Fruit fly (Drosophila melanogaster) whole organism, embryonic: ENCODE measurements around the gene MESK4.

Experiments used
- ATbp ChIP-seq: fragments of 200-800 bp; sonication (Bioruptor generic); optimal IDR thresholded peaks from 2 replicates; lab custom pipeline; 2017; ENCODE audit warnings: missing biosample characterization, mild to moderate bottlenecking, missing genetic modification characterization, missing genetic modification reagents
- Ada2b ChIP-seq: fragments of 200-800 bp; sonication (Bioruptor generic); IDR thresholded peaks from 2 replicates; pipeline ENCODE4 v1.3.6; 2022; ENCODE audit warnings: missing biosample characterization, missing genetic modification characterization
- Bdp1 ChIP-seq: fragments of 200-800 bp; sonication (Bioruptor generic); optimal IDR thresholded peaks from 3 replicates; lab custom pipeline; 2016; ENCODE audit warnings: missing biosample characterization, missing genetic modification characterization
- CG10654 ChIP-seq: fragments of 200-800 bp; sonication (Bioruptor generic); optimal IDR thresholded peaks from 2 replicates; lab custom pipeline; 2016; ENCODE audit warnings: missing biosample characterization, missing genetic modification characterization
- CG11504 ChIP-seq: fragments of 200-800 bp; sonication (Bioruptor generic); optimal IDR thresholded peaks from 3 replicates; lab custom pipeline; 2019; ENCODE audit warnings: missing biosample characterization, mild to moderate bottlenecking, missing genetic modification characterization, moderate library complexity
- CG11695 ChIP-seq: fragments of 200-800 bp; sonication (Bioruptor generic); IDR thresholded peaks from 3 replicates; pipeline ENCODE4 v1.3.6; 2022; ENCODE audit warnings: missing biosample characterization, missing genetic modification characterization
- CG18476 ChIP-seq: fragments of 200-800 bp; sonication (Bioruptor generic); optimal IDR thresholded peaks from 2 replicates; lab custom pipeline; 2016; ENCODE audit warnings: missing biosample characterization, mild to moderate bottlenecking, missing genetic modification characterization
- CG2116 ChIP-seq: fragments of 200-800 bp; sonication (Bioruptor generic); optimal IDR thresholded peaks from 3 replicates; lab custom pipeline; 2018; ENCODE audit warnings: missing biosample characterization, mild to moderate bottlenecking, missing genetic modification characterization
- CG2712 ChIP-seq: fragments of 200-800 bp; optimal IDR thresholded peaks from 3 replicates; lab custom pipeline; 2019; ENCODE audit warnings: missing biosample characterization, mild to moderate bottlenecking, missing genetic modification characterization, moderate library complexity
- CG3065 ChIP-seq: fragments of 200-800 bp; sonication (Bioruptor generic); optimal IDR thresholded peaks from 2 replicates; lab custom pipeline; 2016; ENCODE audit warnings: missing biosample characterization, missing genetic modification characterization
- CG31224 ChIP-seq: fragments of 200-800 bp; sonication (Bioruptor generic); IDR thresholded peaks from 2 replicates; pipeline ENCODE4 v1.3.6; 2022; ENCODE audit warnings: missing biosample characterization, missing genetic modification characterization
- CG4404 ChIP-seq: fragments of 200-800 bp; sonication (Bioruptor generic); IDR thresholded peaks from 2 replicates; pipeline ENCODE4 v1.3.6; 2022; ENCODE audit warnings: missing biosample characterization, missing genetic modification characterization
- CG6254 ChIP-seq: fragments of 200-800 bp; sonication (Bioruptor generic); optimal IDR thresholded peaks from 3 replicates; lab custom pipeline; 2017; ENCODE audit warnings: mild to moderate bottlenecking, missing biosample characterization, missing genetic modification reagents, missing genetic modification characterization
- CG8765 ChIP-seq: fragments of 200-800 bp; sonication (Bioruptor generic); IDR thresholded peaks from 2 replicates; pipeline ENCODE4 v1.3.6; 2022; ENCODE audit warnings: missing biosample characterization, missing genetic modification characterization
- CG9932 ChIP-seq: fragments of 200-800 bp; sonication (Bioruptor generic); IDR thresholded peaks from 2 replicates; pipeline ENCODE4 v1.3.6; 2022; ENCODE audit warnings: missing biosample characterization, missing genetic modification characterization
- CoRest ChIP-seq: fragments of 200-800 bp; sonication (Bioruptor generic); optimal IDR thresholded peaks from 3 replicates; lab custom pipeline; 2018; ENCODE audit warnings: missing biosample characterization, mild to moderate bottlenecking, missing genetic modification characterization, moderate library complexity
- D19B ChIP-seq: fragments of 200-800 bp; sonication (Bioruptor generic); optimal IDR thresholded peaks from 2 replicates; lab custom pipeline; 2017; ENCODE audit warnings: missing biosample characterization, mild to moderate bottlenecking, missing genetic modification characterization
- Dek ChIP-seq: fragments of 200-800 bp; sonication (Bioruptor generic); optimal IDR thresholded peaks from 3 replicates; lab custom pipeline; 2019; ENCODE audit warnings: missing biosample characterization, mild to moderate bottlenecking, missing genetic modification characterization, moderate library complexity
- Eip74EF ChIP-seq, 2 experiments: fragments of 200-800 bp in 1 of 2; fragments of >200 bp in 1 of 2; sonication (Bioruptor generic) in 1 of 2; optimal IDR thresholded peaks; 2 replicates each; lab custom pipeline; 2017 to 2019; ENCODE audit warnings: missing biosample characterization in 2 of 2, missing genetic modification characterization in 2 of 2, mild to moderate bottlenecking in 1 of 2, moderate library complexity in 1 of 2
- Ets65A ChIP-seq: fragments of 200-800 bp; sonication (Bioruptor generic); peaks from one replicate; lab custom pipeline; 2016; ENCODE audit warnings: missing biosample characterization, missing genetic modification characterization
- H2.0 ChIP-seq: fragments of 200-800 bp; sonication (Bioruptor generic); IDR thresholded peaks from 2 replicates; pipeline ENCODE4 v1.3.6; 2022; ENCODE audit warnings: missing biosample characterization, missing genetic modification characterization
- HLH3B ChIP-seq: fragments of 200-800 bp; sonication (Bioruptor generic); IDR thresholded peaks from 2 replicates; pipeline ENCODE4 v1.3.6; 2022; ENCODE audit warnings: missing biosample characterization, missing genetic modification characterization
- HLH54F ChIP-seq: fragments of 200-800 bp; sonication (Bioruptor generic); optimal IDR thresholded peaks from 3 replicates; lab custom pipeline; 2016; ENCODE audit warnings: missing biosample characterization, missing genetic modification characterization
- Hr78 ChIP-seq, 2 experiments: fragments of 200-800 bp in 1 of 2; fragments of >200 bp in 1 of 2; sonication (Bioruptor generic) in 1 of 2; optimal IDR thresholded peaks; 2 replicates each; lab custom pipeline; 2017 to 2019; ENCODE audit warnings: missing biosample characterization in 2 of 2, missing genetic modification characterization in 2 of 2, mild to moderate bottlenecking in 1 of 2, moderate library complexity in 1 of 2
- Kr ChIP-seq: fragments of 200-800 bp; sonication (Bioruptor generic); optimal IDR thresholded peaks from 2 replicates; lab custom pipeline; 2017; ENCODE audit warnings: missing biosample characterization, mild to moderate bottlenecking, missing genetic modification characterization
- Myb ChIP-seq: fragments of 200-800 bp; sonication (Bioruptor generic); optimal IDR thresholded peaks from 2 replicates; lab custom pipeline; 2016; ENCODE audit warnings: missing biosample characterization, missing genetic modification characterization
- NFAT ChIP-seq: fragments of 200-800 bp; sonication (Bioruptor generic); IDR thresholded peaks from 2 replicates; pipeline ENCODE4 v1.3.6; 2022; ENCODE audit warnings: missing biosample characterization, missing genetic modification characterization
- Nf-YA ChIP-seq: fragments of 200-800 bp; sonication (Bioruptor generic); IDR thresholded peaks from 2 replicates; pipeline ENCODE4 v1.3.6; 2022; ENCODE audit warnings: missing biosample characterization, missing genetic modification characterization
- PHDP ChIP-seq: fragments of 200-800 bp; sonication (Bioruptor generic); optimal IDR thresholded peaks from 3 replicates; lab custom pipeline; 2018; ENCODE audit warnings: missing biosample characterization, mild to moderate bottlenecking, missing genetic modification characterization, moderate library complexity
- Taf1 ChIP-seq: fragments of 200-800 bp; sonication (Bioruptor generic); IDR thresholded peaks from 2 replicates; pipeline ENCODE4 v1.3.6; 2022; ENCODE audit warnings: missing biosample characterization, missing genetic modification characterization
- Xrp1 ChIP-seq: fragments of 200-800 bp; sonication (Bioruptor generic); IDR thresholded peaks from 2 replicates; pipeline ENCODE4 v1.3.6; 2022; ENCODE audit warnings: missing biosample characterization, missing genetic modification characterization
- ase ChIP-seq: fragments of 200-800 bp; sonication (Bioruptor generic); IDR thresholded peaks from 3 replicates; pipeline ENCODE4 v1.3.6; 2022; ENCODE audit warnings: missing biosample characterization, missing genetic modification characterization
- cad ChIP-seq: fragments of >200 bp; optimal IDR thresholded peaks from 2 replicates; lab custom pipeline; 2017; ENCODE audit warnings: missing biosample characterization, missing genetic modification characterization
- chinmo ChIP-seq: fragments of 200-800 bp; sonication (Bioruptor generic); IDR thresholded peaks from 4 replicates; pipeline ENCODE4 v1.3.6; 2022; ENCODE audit warnings: missing biosample characterization, missing genetic modification characterization; ENCODE audit not compliant: partially characterized antibody
- fd3F ChIP-seq: fragments of 200-800 bp; sonication (Bioruptor generic); optimal IDR thresholded peaks from 2 replicates; lab custom pipeline; 2018; ENCODE audit warnings: missing biosample characterization, mild to moderate bottlenecking, missing genetic modification characterization, moderate library complexity
- fd96Cb ChIP-seq: fragments of 200-800 bp; sonication (Bioruptor generic); optimal IDR thresholded peaks from 2 replicates; lab custom pipeline; 2018; ENCODE audit warnings: missing biosample characterization, mild to moderate bottlenecking, missing genetic modification characterization, moderate library complexity
- gem ChIP-seq: fragments of 200-800 bp; sonication (Bioruptor generic); optimal IDR thresholded peaks from 2 replicates; lab custom pipeline; 2019; ENCODE audit warnings: missing biosample characterization, mild to moderate bottlenecking, missing genetic modification characterization, moderate library complexity
- lov ChIP-seq, 2 experiments: fragments of 200-800 bp in 1 of 2; fragments of >200 bp in 1 of 2; sonication (Bioruptor generic) in 1 of 2; IDR thresholded peaks in 1 of 2; optimal IDR thresholded peaks in 1 of 2; 2 replicates in 1 of 2; 3 replicates in 1 of 2; pipeline versions ENCODE4 v1.3.6 to Lab custom; 2017 to 2022; ENCODE audit warnings: missing biosample characterization in 1 of 2, missing genetic modification characterization in 1 of 2
- onecut ChIP-seq: fragments of 200-800 bp; sonication (Bioruptor generic); IDR thresholded peaks from 2 replicates; pipeline ENCODE4 v1.3.6; 2022; ENCODE audit warnings: missing biosample characterization, missing genetic modification characterization
- prd ChIP-seq, 3 experiments: fragments of >200 bp in 2 of 3; fragments of 200-800 bp in 1 of 3; sonication (Bioruptor generic) in 1 of 3; optimal IDR thresholded peaks in 2 of 3; IDR thresholded peaks in 1 of 3; 2 replicates in 2 of 3; 3 replicates in 1 of 3; pipeline versions ENCODE4 v1.3.6 to Lab custom; 2017 to 2022; ENCODE audit warnings: missing biosample characterization in 1 of 3, missing genetic modification characterization in 1 of 3
- pzg ChIP-seq: fragments of 200-800 bp; sonication (Bioruptor generic); optimal IDR thresholded peaks from 3 replicates; lab custom pipeline; 2018; ENCODE audit warnings: missing biosample characterization, mild to moderate bottlenecking, missing genetic modification characterization, moderate library complexity
- run ChIP-seq: fragments of 200-800 bp; sonication (Bioruptor generic); optimal IDR thresholded peaks from 3 replicates; lab custom pipeline; 2018; ENCODE audit warnings: missing biosample characterization, mild to moderate bottlenecking, missing genetic modification characterization
- sima ChIP-seq: fragments of 200-800 bp; sonication (Bioruptor generic); optimal IDR thresholded peaks from 2 replicates; lab custom pipeline; 2016; ENCODE audit warnings: missing biosample characterization, missing genetic modification characterization
- sr ChIP-seq: fragments of 200-800 bp; sonication (Bioruptor generic); IDR thresholded peaks from 3 replicates; pipeline ENCODE4 v1.3.6; 2022; ENCODE audit warnings: missing biosample characterization, missing genetic modification characterization
- stc ChIP-seq: fragments of 200-800 bp; sonication (Bioruptor generic); IDR thresholded peaks from 2 replicates; pipeline ENCODE4 v1.3.6; 2022; ENCODE audit warnings: missing biosample characterization, missing genetic modification characterization
- twi ChIP-seq: fragments of 200-800 bp; optimal IDR thresholded peaks from 2 replicates; lab custom pipeline; 2019; ENCODE audit warnings: missing biosample characterization, mild to moderate bottlenecking, missing genetic modification characterization, moderate library complexity

Gene MESK4

DNA sequence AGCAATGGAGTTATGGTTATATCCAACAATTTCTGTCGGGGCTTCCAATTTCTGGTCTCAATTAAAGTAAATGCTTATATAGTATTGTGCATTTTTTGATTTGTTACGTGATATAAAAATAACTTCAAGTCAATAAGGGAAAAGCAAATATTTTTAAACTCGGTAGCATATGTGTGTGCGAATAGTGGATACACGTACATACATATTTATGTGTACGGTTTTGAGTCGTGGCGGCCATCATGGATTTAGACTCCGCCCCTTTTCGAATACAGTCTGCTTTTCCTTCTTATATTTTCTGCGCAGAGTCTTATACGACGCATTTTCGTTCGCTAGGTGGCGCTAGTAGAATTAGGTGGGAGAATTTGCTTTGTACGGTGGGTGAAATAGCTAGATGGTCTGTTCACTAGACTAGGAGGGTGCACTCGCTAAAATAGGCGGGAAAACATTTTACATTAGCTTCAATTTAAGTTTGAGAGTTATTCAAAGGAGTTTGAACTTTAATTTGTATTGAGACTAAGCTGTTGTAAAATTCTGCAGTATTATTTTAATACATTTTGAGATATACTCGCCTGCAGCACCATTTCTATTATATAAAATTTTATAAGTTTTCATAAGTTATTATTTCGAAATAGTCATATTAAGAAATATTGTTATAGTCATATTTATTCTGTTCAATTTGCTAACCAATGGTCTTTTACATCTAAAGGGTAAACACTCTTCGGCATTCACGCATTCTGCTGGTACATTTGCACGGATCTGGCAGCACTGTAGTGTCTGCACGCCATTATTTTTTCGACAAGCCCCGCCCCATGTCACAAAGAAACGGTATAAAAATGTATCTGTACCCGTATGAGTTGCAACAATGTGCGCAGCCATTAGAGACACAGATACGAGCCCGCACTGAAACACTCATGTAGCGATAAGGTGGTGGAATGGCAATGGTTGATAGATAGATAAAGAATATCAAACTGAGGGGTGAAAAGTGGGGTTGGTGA lies 19.0 kb upstream of the MESK4 start (continued):
- TF ChIP-seq fd96Cb (tag; lab: Kevin White, UChicago): peak; percentile 62
- TF ChIP-seq CG2712: peak; percentile 78
- peak; percentile 92 for TF ChIP-seq Ets65A
- TF ChIP-seq pzg (GFP tag; lab: Kevin White, UChicago): peak; percentile 38
- TF ChIP-seq CG4404 (GFP tag; lab: Robert Waterston, UW): no peak
- no peak for TF ChIP-seq Nf-YA
- TF ChIP-seq CoRest: peak; percentile 83
- peak; percentile 67; the same call in 2 of the 4 replicates for TF ChIP-seq chinmo (GFP tag; lab: Robert Waterston, UW)
- TF ChIP-seq stc (GFP tag; lab: Robert Waterston, UW): peak; percentile 65
- TF ChIP-seq HLH54F (GFP tag; lab: Kevin White, UChicago): peak; percentile 22
- TF ChIP-seq H2.0 (GFP tag; lab: Robert Waterston, UW): peak; percentile 42
- no peak for TF ChIP-seq prd (optimal IDR thresholded peaks at IDR 0.05; lab: Kevin White, UChicago)
- peak; percentile 61 for TF ChIP-seq prd (GFP tag; IDR thresholded peaks at IDR 0.05; lab: Robert Waterston, UW)
- TF ChIP-seq Bdp1 (GFP tag; lab: Kevin White, UChicago): peak; percentile 2
- TF ChIP-seq sr (GFP tag; lab: Robert Waterston, UW): no peak
- TF ChIP-seq Myb: peak; percentile 38
- no peak for TF ChIP-seq CG3065 (GFP tag; lab: Kevin White, UChicago)
- no peak for TF ChIP-seq CG31224 (GFP tag; lab: Robert Waterston, UW)
- peak; percentile 76 for TF ChIP-seq onecut (GFP tag; lab: Robert Waterston, UW)
- TF ChIP-seq run (tag; lab: Kevin White, UChicago): peak; percentile 13
- TF ChIP-seq Ada2b: peak; percentile 44; the same call in 1 of the 2 replicates
- no peak for TF ChIP-seq PHDP
- TF ChIP-seq Hr78 (GFP tag; optimal IDR thresholded peaks at IDR 0.05; lab: Kevin White, UChicago): no peak
- peak; percentile 42 for TF ChIP-seq cad
- TF ChIP-seq Xrp1: peak; percentile 80
- TF ChIP-seq CG9932 (GFP tag; lab: Robert Waterston, UW): peak; percentile 52
- 0 out of 2 replicates have a peak, but pooled peaks have one; percentile 13 for TF ChIP-seq Taf1 (GFP tag; lab: Robert Waterston, UW)
- no peak for TF ChIP-seq Kr (GFP tag; lab: Kevin White, UChicago)
- TF ChIP-seq HLH3B: peak; percentile 63; the same call in 1 of the 2 replicates
- peak; percentile 69; the same call in 1 of the 2 replicates for TF ChIP-seq NFAT
- TF ChIP-seq CG11695 (GFP tag; lab: Robert Waterston, UW): peak; percentile 54; the same call in 1 of the 3 replicates
- TF ChIP-seq CG2116: peak; percentile 33
- peak; percentile 87 for TF ChIP-seq Dek
- no peak for TF ChIP-seq lov (optimal IDR thresholded peaks at IDR 0.05; lab: Kevin White, UChicago)
- 0 out of 3 replicates have a peak, but pooled peaks have one; percentile 37 for TF ChIP-seq lov (GFP tag; IDR thresholded peaks at IDR 0.05; lab: Robert Waterston, UW)
- peak; percentile 49 for TF ChIP-seq fd3F
- peak; percentile 84 for TF ChIP-seq gem (tag; lab: Kevin White, UChicago)
- peak; percentile 48; the same call in 1 of the 3 replicates for TF ChIP-seq ase (GFP tag; lab: Robert Waterston, UW)
- 0 out of 2 replicates have a peak, but pooled peaks have one; percentile 30 for TF ChIP-seq CG8765 (GFP tag; lab: Robert Waterston, UW)
- TF ChIP-seq CG6254 (GFP tag; lab: Kevin White, UChicago): peak; percentile 68
- peak; percentile 57 for TF ChIP-seq ATbp (GFP tag; lab: Kevin White, UChicago)
- TF ChIP-seq D19B: peak; percentile 81
- no peak for TF ChIP-seq Eip74EF (GFP tag; optimal IDR thresholded peaks at IDR 0.05; lab: Kevin White, UChicago)
- peak; percentile 41 for TF ChIP-seq CG18476 (GFP tag; lab: Kevin White, UChicago)
- peak; percentile 45 for TF ChIP-seq CG10654 (GFP tag; lab: Kevin White, UChicago)
- TF ChIP-seq twi (tag; lab: Kevin White, UChicago): peak; percentile 15
- TF ChIP-seq CG11504: peak; percentile 83
- no peak for TF ChIP-seq sima (GFP tag; lab: Kevin White, UChicago)
